Worm (Caenorhabditis elegans) whole organism, L2 larva: ENCODE measurements around the gene usip-1.

ENCODE experiments used
- C34F6.9 ChIP-seq: fragments of 150-350 bp; optimal IDR thresholded peaks from 2 replicates; lab custom pipeline; 2014; ENCODE audit warnings: missing biosample characterization, missing genetic modification characterization
- Y55F3AM.14 ChIP-seq: fragments of 200-800 bp; sonication (Bioruptor generic); optimal IDR thresholded peaks from 2 replicates; lab custom pipeline; 2018; ENCODE audit warnings: mild to moderate bottlenecking, missing genetic modification characterization, missing compliant biosample characterization
- ama-1 ChIP-seq: fragments of 150-350 bp; optimal IDR thresholded peaks from 2 replicates; lab custom pipeline; 2018; ENCODE audit warnings: inconsistent platforms
- ceh-16 ChIP-seq: fragments of 150-350 bp; optimal IDR thresholded peaks from 2 replicates; lab custom pipeline; 2014; ENCODE audit warnings: missing biosample characterization, missing genetic modification characterization
- lin-39 ChIP-seq: fragments of 150-350 bp; optimal IDR thresholded peaks from 2 replicates; lab custom pipeline; 2014; ENCODE audit warnings: missing biosample characterization, missing genetic modification reagents, missing genetic modification characterization
- nhr-11 ChIP-seq: fragments of 150-350 bp; optimal IDR thresholded peaks from 2 replicates; lab custom pipeline; 2014; ENCODE audit warnings: missing biosample characterization, missing genetic modification characterization
- unc-39 ChIP-seq: fragments of 150-350 bp; optimal IDR thresholded peaks from 2 replicates; lab custom pipeline; 2014; ENCODE audit warnings: missing biosample characterization, missing genetic modification characterization
- unc-62 ChIP-seq: fragments of 150-350 bp; optimal IDR thresholded peaks from 2 replicates; lab custom pipeline; 2014; ENCODE audit warnings: missing biosample characterization, missing genetic modification reagents, missing genetic modification characterization

- TF ChIP-seq unc-39 (tag; lab: Kevin White, UChicago) (no peak), C34F6.9 (tag; lab: Kevin White, UChicago) (no peak), nhr-11 (tag; lab: Kevin White, UChicago) (no peak), Y55F3AM.14 (GFP tag; lab: Kevin White, UChicago) (no peak), ama-1 (lab: Kevin White, UChicago) (no peak), unc-62 (GFP tag; lab: Kevin White, UChicago) (no peak), ceh-16 (tag; lab: Kevin White, UChicago) (no peak), lin-39 (tag; lab: Kevin White, UChicago) (no peak)
Observed at ce11 chrV:12213027-12213426, 29.0 kb upstream of the usip-1 start, which contains the start of gene vab-8.
